Worm (Caenorhabditis elegans) whole organism, midembryonic: ENCODE results near the gene R10F2.5.

Experiments
- T22C8.4 ChIP-seq: fragments of 200-800 bp; sonication (Bioruptor generic); IDR thresholded peaks from 2 replicates; pipeline ENCODE4 v1.3.6; 2022; ENCODE audit warnings: missing genetic modification characterization, missing compliant biosample characterization
- cog-1 ChIP-seq: sonication (generic microtip); optimal IDR thresholded peaks from 2 replicates; lab custom pipeline; 2016; ENCODE audit warnings: missing genetic modification characterization, missing compliant biosample characterization
- flt-1 ChIP-seq: fragments of 200-800 bp; sonication (Bioruptor generic); IDR thresholded peaks from 2 replicates; pipeline ENCODE4 v1.3.6; 2022; ENCODE audit warnings: missing genetic modification characterization, missing compliant biosample characterization
- med-1 ChIP-seq: sonication (generic microtip); optimal IDR thresholded peaks from 2 replicates; lab custom pipeline; 2017; ENCODE audit warnings: missing genetic modification characterization, mild to moderate bottlenecking, missing compliant biosample characterization, antibody characterized with exemption, missing genetic modification reagents; ENCODE audit not compliant: insufficient read depth
- tab-1 ChIP-seq: fragments of 200-800 bp; sonication (Bioruptor generic); IDR thresholded peaks from 2 replicates; pipeline ENCODE4 v1.3.6; 2022; ENCODE audit warnings: missing genetic modification characterization, missing compliant biosample characterization
- ztf-23 ChIP-seq: fragments of 200-800 bp; sonication (Bioruptor generic); IDR thresholded peaks from 2 replicates; pipeline ENCODE4 v1.3.6; 2022; ENCODE audit warnings: missing genetic modification reagents, missing genetic modification characterization, missing compliant biosample characterization

DNA sequence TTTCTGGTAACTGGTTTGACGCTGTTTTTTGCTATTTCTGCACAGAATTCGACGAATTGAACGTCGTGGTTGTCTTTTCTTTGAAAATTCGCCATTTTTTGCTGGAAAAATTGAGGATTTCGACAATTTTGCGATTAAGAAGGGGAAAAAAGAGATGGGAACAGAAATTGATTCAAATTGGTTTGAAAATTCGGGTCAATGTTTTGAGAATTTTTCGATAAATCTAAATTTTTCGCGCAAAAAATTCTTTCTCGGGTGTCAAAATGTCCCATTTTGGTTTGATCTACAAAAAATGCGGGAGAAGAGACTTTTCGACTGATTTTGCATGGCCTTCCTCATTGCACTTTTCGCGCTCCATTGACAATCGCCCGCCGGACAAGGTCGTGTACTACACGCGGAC, 41.0 kb upstream of the R10F2.5 start, which contains the start of gene H05C05.2:
- TF ChIP-seq med-1: no peak
- no peak for TF ChIP-seq cog-1
- no peak for TF ChIP-seq T22C8.4 (GFP tag; lab: Robert Waterston, UW)
- TF ChIP-seq ztf-23 (GFP tag; lab: Robert Waterston, UW): no peak
- TF ChIP-seq flt-1 (GFP tag; lab: Robert Waterston, UW): no peak
- no peak for TF ChIP-seq tab-1 (GFP tag; lab: Robert Waterston, UW)
